Fruit fly (Drosophila melanogaster) whole organism, prepupa: ENCODE data around the gene Cad86C.

Experiments
- Blimp-1 ChIP-seq: fragments of 200-800 bp; sonication (Bioruptor generic); optimal IDR thresholded peaks from 3 replicates; lab custom pipeline; 2017; ENCODE audit warnings: missing biosample characterization, missing genetic modification characterization, mild to moderate bottlenecking, moderate library complexity, missing genetic modification reagents
- CG10669 ChIP-seq: fragments of 200-800 bp; sonication (Bioruptor generic); optimal IDR thresholded peaks from 3 replicates; lab custom pipeline; 2018; ENCODE audit warnings: missing biosample characterization, mild to moderate bottlenecking, missing genetic modification characterization, moderate library complexity
- CG11294 ChIP-seq: fragments of 200-800 bp; sonication (Bioruptor generic); IDR thresholded peaks from 2 replicates; pipeline ENCODE4 v1.3.6; 2022; ENCODE audit warnings: missing biosample characterization, missing genetic modification characterization
- CG11762 ChIP-seq: fragments of 200-800 bp; sonication (Bioruptor generic); optimal IDR thresholded peaks from 3 replicates; lab custom pipeline; 2016; ENCODE audit warnings: missing biosample characterization, missing genetic modification characterization; ENCODE audit not compliant: insufficient read depth
- CG11902 ChIP-seq: fragments of 200-800 bp; sonication (Bioruptor generic); optimal IDR thresholded peaks from 3 replicates; lab custom pipeline; 2016; ENCODE audit warnings: missing biosample characterization, missing genetic modification characterization
- CG15336 ChIP-seq: fragments of 200-800 bp; sonication (Bioruptor generic); IDR thresholded peaks from 2 replicates; pipeline ENCODE4 v1.3.6; 2022; ENCODE audit warnings: missing biosample characterization, missing genetic modification characterization
- CG1621 ChIP-seq: fragments of 200-800 bp; sonication (Bioruptor generic); optimal IDR thresholded peaks from 3 replicates; lab custom pipeline; 2018; ENCODE audit warnings: missing biosample characterization, mild to moderate bottlenecking, missing genetic modification characterization
- CG16779 ChIP-seq: fragments of 200-800 bp; sonication (Bioruptor generic); optimal IDR thresholded peaks from 3 replicates; lab custom pipeline; 2017; ENCODE audit warnings: missing biosample characterization, mild to moderate bottlenecking, missing genetic modification characterization
- CG3032 ChIP-seq: fragments of 200-800 bp; optimal IDR thresholded peaks from 2 replicates; lab custom pipeline; 2019; ENCODE audit warnings: missing biosample characterization, mild to moderate bottlenecking, missing genetic modification characterization, moderate library complexity
- CG31627 ChIP-seq: fragments of 200-800 bp; sonication (Bioruptor generic); optimal IDR thresholded peaks from 3 replicates; lab custom pipeline; 2016; ENCODE audit warnings: missing biosample characterization, missing genetic modification characterization
- CG34406 ChIP-seq: fragments of 200-800 bp; sonication (Bioruptor generic); optimal IDR thresholded peaks from 3 replicates; lab custom pipeline; 2016; ENCODE audit warnings: missing biosample characterization, missing genetic modification characterization
- CG3919 ChIP-seq: fragments of 200-800 bp; sonication (Bioruptor generic); optimal IDR thresholded peaks from 3 replicates; lab custom pipeline; 2016; ENCODE audit warnings: missing biosample characterization, missing genetic modification characterization
- CG4318 ChIP-seq: fragments of 200-800 bp; sonication (Bioruptor generic); optimal IDR thresholded peaks from 3 replicates; lab custom pipeline; 2017; ENCODE audit warnings: missing biosample characterization, mild to moderate bottlenecking, missing genetic modification characterization
- CG6163 ChIP-seq: fragments of 200-800 bp; sonication (Bioruptor generic); IDR thresholded peaks from 3 replicates; pipeline ENCODE4 v1.3.6; 2022; ENCODE audit warnings: missing biosample characterization, missing genetic modification characterization
- CG6276 ChIP-seq: fragments of 200-800 bp; sonication (Bioruptor generic); optimal IDR thresholded peaks from 2 replicates; lab custom pipeline; 2017; ENCODE audit warnings: missing biosample characterization, mild to moderate bottlenecking, missing genetic modification characterization
- CG6808 ChIP-seq: fragments of 200-800 bp; sonication (Bioruptor generic); optimal IDR thresholded peaks from 3 replicates; lab custom pipeline; 2017; ENCODE audit warnings: missing biosample characterization, missing genetic modification characterization, mild to moderate bottlenecking, moderate library complexity, missing genetic modification reagents
- CG6854 ChIP-seq: fragments of 200-800 bp; sonication (Bioruptor generic); optimal IDR thresholded peaks from 2 replicates; lab custom pipeline; 2017; ENCODE audit warnings: missing biosample characterization, mild to moderate bottlenecking, missing genetic modification characterization
- CG7368 ChIP-seq: fragments of 200-800 bp; sonication (Bioruptor generic); optimal IDR thresholded peaks from 3 replicates; lab custom pipeline; 2016; ENCODE audit warnings: missing biosample characterization, missing genetic modification characterization
- CG8319 ChIP-seq: fragments of 200-800 bp; sonication (Bioruptor generic); optimal IDR thresholded peaks from 3 replicates; lab custom pipeline; 2016; ENCODE audit warnings: missing biosample characterization, missing genetic modification characterization
- CG9139 ChIP-seq: fragments of 200-800 bp; sonication (Bioruptor generic); optimal IDR thresholded peaks from 3 replicates; lab custom pipeline; 2017; ENCODE audit warnings: missing biosample characterization, mild to moderate bottlenecking, missing genetic modification characterization
- Eip75B ChIP-seq: fragments of 200-800 bp; sonication (Bioruptor generic); optimal IDR thresholded peaks from 3 replicates; lab custom pipeline; 2016; ENCODE audit warnings: missing biosample characterization, missing genetic modification characterization
- Eip78C ChIP-seq: fragments of 200-800 bp; sonication (Bioruptor generic); peaks from one replicate; lab custom pipeline; 2016; ENCODE audit warnings: missing biosample characterization, missing genetic modification characterization
- Eip93F ChIP-seq: fragments of 200-800 bp; sonication (Bioruptor generic); optimal IDR thresholded peaks from 2 replicates; lab custom pipeline; 2016; ENCODE audit warnings: missing biosample characterization, mild to moderate bottlenecking, missing genetic modification characterization
- Ets21C ChIP-seq: fragments of 200-800 bp; sonication (Bioruptor generic); optimal IDR thresholded peaks from 3 replicates; lab custom pipeline; 2016; ENCODE audit warnings: missing biosample characterization, missing genetic modification characterization
- Ets96B ChIP-seq: fragments of 200-800 bp; optimal IDR thresholded peaks from 2 replicates; lab custom pipeline; 2019; ENCODE audit warnings: missing biosample characterization, mild to moderate bottlenecking, missing genetic modification characterization, moderate library complexity
- Gug ChIP-seq: fragments of 200-800 bp; sonication (Bioruptor generic); IDR thresholded peaks from 2 replicates; pipeline ENCODE4 v1.3.6; 2022; ENCODE audit warnings: missing biosample characterization, missing genetic modification characterization
- Hr38 ChIP-seq: sonication (Bioruptor generic); optimal IDR thresholded peaks from 2 replicates; lab custom pipeline; 2016; ENCODE audit warnings: missing biosample characterization, missing genetic modification characterization
- Hr39 ChIP-seq: fragments of 200-800 bp; sonication (Bioruptor generic); optimal IDR thresholded peaks from 2 replicates; lab custom pipeline; 2016; ENCODE audit warnings: missing biosample characterization, missing genetic modification characterization
- Hr4 ChIP-seq: fragments of 200-800 bp; sonication (Bioruptor generic); optimal IDR thresholded peaks from 3 replicates; lab custom pipeline; 2016; ENCODE audit warnings: missing biosample characterization, missing genetic modification characterization
- Lpt ChIP-seq: fragments of 200-800 bp; sonication (Bioruptor generic); optimal IDR thresholded peaks from 3 replicates; lab custom pipeline; 2016; ENCODE audit warnings: missing biosample characterization, missing genetic modification characterization
- Met ChIP-seq: fragments of 200-800 bp; sonication (Bioruptor generic); optimal IDR thresholded peaks from 3 replicates; lab custom pipeline; 2016; ENCODE audit warnings: missing biosample characterization, missing genetic modification characterization
- Smox ChIP-seq: fragments of 200-800 bp; sonication (Bioruptor generic); optimal IDR thresholded peaks from 3 replicates; lab custom pipeline; 2016; ENCODE audit warnings: missing biosample characterization, missing genetic modification characterization
- Sox102F ChIP-seq: fragments of 200-800 bp; sonication (Bioruptor generic); optimal IDR thresholded peaks from 2 replicates; lab custom pipeline; 2016; ENCODE audit warnings: missing biosample characterization, mild to moderate bottlenecking, missing genetic modification characterization
- Sox14 ChIP-seq: fragments of 200-800 bp; sonication (Bioruptor generic); optimal IDR thresholded peaks from 3 replicates; lab custom pipeline; 2016; ENCODE audit warnings: missing biosample characterization, missing genetic modification characterization
- Sox15 ChIP-seq: fragments of 200-800 bp; sonication (Bioruptor generic); optimal IDR thresholded peaks from 3 replicates; lab custom pipeline; 2016; ENCODE audit warnings: missing biosample characterization, missing genetic modification characterization
- achi ChIP-seq: fragments of 200-800 bp; sonication (Bioruptor generic); optimal IDR thresholded peaks from 3 replicates; lab custom pipeline; 2016; ENCODE audit warnings: missing biosample characterization, missing genetic modification characterization
- acj6 ChIP-seq: fragments of 200-800 bp; sonication (Bioruptor generic); optimal IDR thresholded peaks from 3 replicates; lab custom pipeline; 2016; ENCODE audit warnings: missing biosample characterization, missing genetic modification characterization
- dac ChIP-seq: fragments of 200-800 bp; sonication (Bioruptor generic); optimal IDR thresholded peaks from 2 replicates; lab custom pipeline; 2017; ENCODE audit warnings: missing biosample characterization, mild to moderate bottlenecking, missing genetic modification characterization
- dsx ChIP-seq: fragments of 200-800 bp; optimal IDR thresholded peaks from 3 replicates; lab custom pipeline; 2019; ENCODE audit warnings: missing biosample characterization, mild to moderate bottlenecking, missing genetic modification characterization, moderate library complexity; ENCODE audit not compliant: poor library complexity, severe bottlenecking
- eg ChIP-seq: fragments of 200-800 bp; sonication (Bioruptor generic); IDR thresholded peaks from 3 replicates; pipeline ENCODE4 v1.3.6; 2022; ENCODE audit warnings: missing biosample characterization, missing genetic modification characterization
- esn ChIP-seq: fragments of 200-800 bp; sonication (Bioruptor generic); optimal IDR thresholded peaks from 2 replicates; lab custom pipeline; 2016; ENCODE audit warnings: missing biosample characterization, mild to moderate bottlenecking, missing genetic modification characterization, moderate library complexity
- fd59A ChIP-seq: fragments of 200-800 bp; sonication (Bioruptor generic); optimal IDR thresholded peaks from 2 replicates; lab custom pipeline; 2017; ENCODE audit warnings: missing biosample characterization, mild to moderate bottlenecking, missing genetic modification characterization, missing genetic modification reagents
- fd85E ChIP-seq: fragments of 200-800 bp; sonication (Bioruptor generic); optimal IDR thresholded peaks from 3 replicates; lab custom pipeline; 2016; ENCODE audit warnings: missing biosample characterization, missing genetic modification characterization
- fkh ChIP-seq: fragments of 200-800 bp; sonication (Bioruptor generic); optimal IDR thresholded peaks from 3 replicates; lab custom pipeline; 2017; ENCODE audit warnings: missing biosample characterization, mild to moderate bottlenecking, missing genetic modification characterization, moderate library complexity
- net ChIP-seq: fragments of 200-800 bp; sonication (Bioruptor generic); optimal IDR thresholded peaks from 3 replicates; lab custom pipeline; 2016; ENCODE audit warnings: missing biosample characterization, missing genetic modification characterization
- pdm3 ChIP-seq: fragments of 200-800 bp; sonication (Bioruptor generic); optimal IDR thresholded peaks from 3 replicates; lab custom pipeline; 2016; ENCODE audit warnings: missing biosample characterization, missing genetic modification characterization
- salr ChIP-seq, 2 experiments: fragments of 200-800 bp; sonication (Bioruptor generic); optimal IDR thresholded peaks; 3 replicates each; lab custom pipeline; 2016 to 2018; ENCODE audit warnings: missing biosample characterization in 2 of 2, missing genetic modification characterization in 2 of 2, mild to moderate bottlenecking in 1 of 2
- spab ChIP-seq: fragments of 200-800 bp; sonication (Bioruptor generic); optimal IDR thresholded peaks from 2 replicates; lab custom pipeline; 2017; ENCODE audit warnings: missing biosample characterization, mild to moderate bottlenecking, missing genetic modification characterization, missing genetic modification reagents
- ss ChIP-seq, 2 experiments: fragments of 200-800 bp; sonication (Bioruptor generic); optimal IDR thresholded peaks; 2 replicates in 1 of 2; 3 replicates in 1 of 2; lab custom pipeline; 2017 to 2018; ENCODE audit warnings: mild to moderate bottlenecking in 2 of 2, missing biosample characterization in 2 of 2, missing genetic modification characterization in 2 of 2, moderate library complexity in 1 of 2
- svp ChIP-seq: fragments of 200-800 bp; sonication (Bioruptor generic); peaks from one replicate; lab custom pipeline; 2016; ENCODE audit warnings: missing biosample characterization, missing genetic modification characterization
- topi ChIP-seq: fragments of 200-800 bp; sonication (Bioruptor generic); optimal IDR thresholded peaks from 3 replicates; lab custom pipeline; 2016; ENCODE audit warnings: missing biosample characterization, missing genetic modification characterization
- vri ChIP-seq: fragments of 200-800 bp; sonication (Bioruptor generic); optimal IDR thresholded peaks from 3 replicates; lab custom pipeline; 2016; ENCODE audit warnings: missing biosample characterization, mild to moderate bottlenecking, missing genetic modification characterization

The Cad86C gene

DNA sequence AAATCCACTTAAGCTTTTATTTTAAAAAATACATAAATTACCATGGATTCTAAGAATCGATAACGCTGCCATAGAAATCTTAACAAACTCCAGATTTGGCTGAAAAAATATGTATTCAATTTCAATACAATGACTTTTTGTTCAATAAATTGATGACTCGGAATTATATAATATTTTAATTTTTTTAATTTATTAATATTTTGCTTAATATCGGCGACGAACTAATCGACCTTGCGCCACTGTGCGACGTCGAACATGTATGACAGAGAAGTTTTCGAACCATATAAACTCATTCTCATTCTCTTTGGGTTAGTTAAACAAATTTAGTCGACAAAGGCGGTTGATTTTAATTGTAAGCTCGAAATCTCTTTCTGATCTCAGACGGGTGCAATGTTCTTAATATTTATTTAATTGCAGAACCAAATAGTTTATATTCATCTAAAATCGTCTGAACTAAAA lies 22.7 kb downstream of the Cad86C start, which contains the start of gene CG42394:
TSS of gene CG42394 (plus strand) at position 311 of the 459 bp plus-strand sequence.
- TF ChIP-seq Gug (GFP tag; lab: Robert Waterston, UW) (peak; percentile 94), Hr38 (GFP tag; lab: Kevin White, UChicago) (no peak), CG1621 (tag; lab: Kevin White, UChicago) (peak; percentile 86), CG15336 (GFP tag; lab: Robert Waterston, UW) (peak; percentile 97), CG3919 (GFP tag; lab: Kevin White, UChicago) (peak; percentile 95), fkh (GFP tag; lab: Kevin White, UChicago) (peak; percentile 30), net (peak; percentile 92), eg (GFP tag; lab: Robert Waterston, UW) (peak; percentile 95), Eip93F (GFP tag; lab: Kevin White, UChicago) (peak; percentile 90), CG7368 (peak; percentile 86), CG6854 (GFP tag; lab: Kevin White, UChicago) (peak; percentile 92), CG9139 (GFP tag; lab: Kevin White, UChicago) (peak; percentile 88), Sox15 (peak; percentile 55), CG3032 (tag; lab: Kevin White, UChicago) (peak; percentile 93), Eip78C (peak; percentile 97), salr (GFP tag; optimal IDR thresholded peaks at IDR 0.05; lab: Kevin White, UChicago) (peak; percentile 83 to 94), spab (GFP tag; lab: Kevin White, UChicago) (peak; percentile 95), achi (GFP tag; lab: Kevin White, UChicago) (peak; percentile 92), topi (GFP tag; lab: Kevin White, UChicago) (peak; percentile 92), CG4318 (GFP tag; lab: Kevin White, UChicago) (peak; percentile 92), CG10669 (peak; percentile 94), CG8319 (GFP tag; lab: Kevin White, UChicago) (peak; percentile 70), Ets96B (peak; percentile 98), CG16779 (tag; lab: Kevin White, UChicago) (peak; percentile 96), CG11762 (peak; percentile 94), Sox14 (peak; percentile 88), Ets21C (GFP tag; lab: Kevin White, UChicago) (peak; percentile 69), CG6163 (GFP tag; lab: Robert Waterston, UW) (peak; percentile 95), ss (GFP tag; optimal IDR thresholded peaks at IDR 0.05; lab: Kevin White, UChicago) (peak; percentile 89 to 92), CG11294 (GFP tag; lab: Robert Waterston, UW) (peak; percentile 93), vri (peak; percentile 80), svp (GFP tag; lab: Kevin White, UChicago) (peak; percentile 93), Sox102F (GFP tag; lab: Kevin White, UChicago) (peak; percentile 91), CG6808 (GFP tag; lab: Kevin White, UChicago) (peak; percentile 87), CG34406 (GFP tag; lab: Kevin White, UChicago) (peak; percentile 90), fd85E (GFP tag; lab: Kevin White, UChicago) (peak; percentile 81), Blimp-1 (GFP tag; lab: Kevin White, UChicago) (peak; percentile 77), CG31627 (GFP tag; lab: Kevin White, UChicago) (peak; percentile 77), dac (GFP tag; lab: Kevin White, UChicago) (peak; percentile 82), esn (peak; percentile 92), CG6276 (GFP tag; lab: Kevin White, UChicago) (peak; percentile 97), Smox (GFP tag; lab: Kevin White, UChicago) (peak; percentile 90), acj6 (GFP tag; lab: Kevin White, UChicago) (peak; percentile 90), Hr39 (peak; percentile 69), pdm3 (GFP tag; lab: Kevin White, UChicago) (peak; percentile 89), fd59A (GFP tag; lab: Kevin White, UChicago) (peak; percentile 78), Eip75B (GFP tag; lab: Kevin White, UChicago) (peak; percentile 86), Hr4 (GFP tag; lab: Kevin White, UChicago) (peak; percentile 91), Met (GFP tag; lab: Kevin White, UChicago) (peak; percentile 91), dsx (GFP tag; lab: Kevin White, UChicago) (peak; percentile 87), Lpt (peak; percentile 93), CG11902 (peak; percentile 71)
